Fruit fly (Drosophila melanogaster): ENCODE data around the gene Rcd4.

The Rcd4 gene

DNA sequence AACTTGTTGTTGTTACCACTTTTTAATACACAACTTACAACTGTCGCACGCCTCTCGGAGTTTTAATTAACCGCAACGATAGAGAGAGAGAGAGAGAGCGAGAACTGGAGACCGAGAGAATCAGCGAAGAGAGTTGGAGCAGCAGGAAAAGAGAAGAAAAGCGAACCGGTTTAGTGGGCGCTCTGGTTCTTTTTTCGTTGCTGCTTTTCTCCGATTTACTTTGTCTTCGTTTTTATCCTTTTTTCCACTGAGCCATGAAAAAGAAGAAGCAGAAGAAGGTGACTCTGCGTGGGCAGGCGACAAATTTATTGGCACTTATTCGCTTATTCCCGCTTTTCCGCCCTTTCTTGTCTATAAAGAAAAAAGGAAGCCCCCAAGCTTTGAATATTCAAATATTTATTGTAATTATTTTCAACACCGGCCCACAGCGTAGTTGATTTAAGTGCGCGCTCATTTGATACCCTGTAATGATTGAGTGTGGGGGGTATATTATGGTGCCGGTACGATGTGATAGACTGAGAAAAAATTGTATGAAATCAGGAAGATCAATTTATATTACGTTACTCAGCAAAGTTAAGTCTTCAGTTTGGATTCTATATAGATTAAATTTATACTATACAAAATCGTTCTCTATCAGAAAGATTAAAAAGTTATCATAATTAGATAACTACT is 37.7 kb downstream of the Rcd4 start:
- no peak for TF ChIP-seq salr (GFP tag; optimal IDR thresholded peaks at IDR 0.05)
- peak; percentile 22 for TF ChIP-seq CG10669 (GFP tag; optimal IDR thresholded peaks at IDR 0.05)
- peak; percentile 23 for TF ChIP-seq Smox (GFP tag; optimal IDR thresholded peaks at IDR 0.05)
- peak; percentile 6 for TF ChIP-seq Lpt (GFP tag; optimal IDR thresholded peaks at IDR 0.05)
- TF ChIP-seq pdm3 (GFP tag; optimal IDR thresholded peaks at IDR 0.05): peak; percentile 17
- peak; percentile 46 for TF ChIP-seq CG1621 (tag; optimal IDR thresholded peaks at IDR 0.05)
- TF ChIP-seq esn (GFP tag; optimal IDR thresholded peaks at IDR 0.05): no peak
- no peak for TF ChIP-seq Hr38 (GFP tag; optimal IDR thresholded peaks at IDR 0.05)
- TF ChIP-seq Eip75B (GFP tag; optimal IDR thresholded peaks at IDR 0.05): peak; percentile 15
- TF ChIP-seq fd59A (GFP tag; optimal IDR thresholded peaks at IDR 0.05): peak; percentile 9
- TF ChIP-seq CG8632 (GFP tag; optimal IDR thresholded peaks at IDR 0.05): peak; percentile 29
- TF ChIP-seq Hr4 (GFP tag; optimal IDR thresholded peaks at IDR 0.05): peak; percentile 35
- TF ChIP-seq OdsH (GFP tag; optimal IDR thresholded peaks at IDR 0.05): peak; percentile 44
- TF ChIP-seq svp (GFP tag): peak; percentile 72
- TF ChIP-seq fkh (GFP tag; optimal IDR thresholded peaks at IDR 0.05): no peak
- no peak for TF ChIP-seq CG8319 (GFP tag; optimal IDR thresholded peaks at IDR 0.05)
- peak; percentile 32; the same call in 1 of the 2 replicates for TF ChIP-seq CG15336 (GFP tag; IDR thresholded peaks at IDR 0.05)
- TF ChIP-seq spab (GFP tag; optimal IDR thresholded peaks at IDR 0.05): peak; percentile 40
- TF ChIP-seq Ets96B (tag; optimal IDR thresholded peaks at IDR 0.05): peak; percentile 37
- TF ChIP-seq Sox15 (GFP tag; optimal IDR thresholded peaks at IDR 0.05): no peak
- TF ChIP-seq CG8119 (GFP tag; IDR thresholded peaks at IDR 0.05): no peak
- TF ChIP-seq CG10631 (GFP tag; optimal IDR thresholded peaks at IDR 0.05): peak; percentile 54
- no peak for TF ChIP-seq CG4318 (GFP tag; optimal IDR thresholded peaks at IDR 0.05)
- peak; percentile 67 for TF ChIP-seq CG9139 (GFP tag; optimal IDR thresholded peaks at IDR 0.05)
- TF ChIP-seq cyc (GFP tag; optimal IDR thresholded peaks at IDR 0.05): no peak
- peak; percentile 9 for TF ChIP-seq CG3919 (GFP tag; optimal IDR thresholded peaks at IDR 0.05)
- no peak for TF ChIP-seq Eip93F (GFP tag; optimal IDR thresholded peaks at IDR 0.05)
- TF ChIP-seq CG7368 (GFP tag; optimal IDR thresholded peaks at IDR 0.05): no peak
- TF ChIP-seq CG6163 (GFP tag; IDR thresholded peaks at IDR 0.05): peak; percentile 72; the same call in 2 of the 3 replicates
- TF ChIP-seq acj6 (GFP tag; optimal IDR thresholded peaks at IDR 0.05): peak; percentile 14
- no peak for TF ChIP-seq Sox102F (GFP tag; optimal IDR thresholded peaks at IDR 0.05)
- TF ChIP-seq CG6276 (GFP tag; optimal IDR thresholded peaks at IDR 0.05): no peak
- peak; percentile 75 to 82 for TF ChIP-seq ss (GFP tag; optimal IDR thresholded peaks at IDR 0.05)
- no peak for TF ChIP-seq dac (GFP tag; optimal IDR thresholded peaks at IDR 0.05)
- TF ChIP-seq Met (GFP tag; optimal IDR thresholded peaks at IDR 0.05): peak; percentile 11
- TF ChIP-seq CG6792 (GFP tag; optimal IDR thresholded peaks at IDR 0.05): no peak
- no peak for TF ChIP-seq CG16779 (tag; optimal IDR thresholded peaks at IDR 0.05)
- TF ChIP-seq net (GFP tag; optimal IDR thresholded peaks at IDR 0.05): no peak
- peak; percentile 75 for TF ChIP-seq CG6808 (GFP tag; optimal IDR thresholded peaks at IDR 0.05)
- peak; percentile 27 for TF ChIP-seq CG3032 (tag; optimal IDR thresholded peaks at IDR 0.05)
- TF ChIP-seq achi (GFP tag; optimal IDR thresholded peaks at IDR 0.05): peak; percentile 7
- peak; percentile 2 for TF ChIP-seq CG31627 (GFP tag; optimal IDR thresholded peaks at IDR 0.05)
- TF ChIP-seq CG11294 (GFP tag; IDR thresholded peaks at IDR 0.05): no peak
- no peak for TF ChIP-seq CG34406 (GFP tag; optimal IDR thresholded peaks at IDR 0.05)
- no peak for TF ChIP-seq Ets21C (GFP tag; optimal IDR thresholded peaks at IDR 0.05)
- TF ChIP-seq CG11902 (GFP tag; optimal IDR thresholded peaks at IDR 0.05): no peak
- TF ChIP-seq topi (GFP tag; optimal IDR thresholded peaks at IDR 0.05): no peak
- peak; percentile 72 for TF ChIP-seq dsx (GFP tag; optimal IDR thresholded peaks at IDR 0.05; ENCODE audit: poor library complexity, severe bottlenecking)
- TF ChIP-seq fd85E (GFP tag; optimal IDR thresholded peaks at IDR 0.05): no peak
- TF ChIP-seq Hr39 (GFP tag; optimal IDR thresholded peaks at IDR 0.05): no peak
- TF ChIP-seq Gug (GFP tag; IDR thresholded peaks at IDR 0.05): no peak
